Fruit fly (Drosophila melanogaster) whole organism, adult: ENCODE results near the gene CG12420.

Source experiments
- CG11617 ChIP-seq: fragments of 200-800 bp; sonication (Bioruptor generic); optimal IDR thresholded peaks from 2 replicates; lab custom pipeline; 2017; ENCODE audit warnings: mild to moderate bottlenecking, missing biosample characterization, missing genetic modification reagents, missing genetic modification characterization
- CG12768 ChIP-seq: fragments of 200-800 bp; sonication (Bioruptor generic); optimal IDR thresholded peaks from 2 replicates; lab custom pipeline; 2017; ENCODE audit warnings: missing biosample characterization, missing genetic modification characterization, mild to moderate bottlenecking, moderate library complexity, missing genetic modification reagents
- CG1620 ChIP-seq: fragments of 200-800 bp; sonication (Bioruptor generic); optimal IDR thresholded peaks from 2 replicates; lab custom pipeline; 2016; ENCODE audit warnings: missing biosample characterization, missing genetic modification characterization
- CG33017 ChIP-seq: fragments of 200-800 bp; sonication (Bioruptor generic); optimal IDR thresholded peaks from 2 replicates; lab custom pipeline; 2018; ENCODE audit warnings: missing biosample characterization, mild to moderate bottlenecking, missing genetic modification characterization, moderate library complexity
- CG5204 ChIP-seq: fragments of 200-800 bp; sonication (Bioruptor generic); optimal IDR thresholded peaks from 2 replicates; lab custom pipeline; 2016; ENCODE audit warnings: missing biosample characterization, missing genetic modification characterization
- CG7045 ChIP-seq: fragments of 200-800 bp; sonication (Bioruptor generic); optimal IDR thresholded peaks from 2 replicates; lab custom pipeline; 2017; ENCODE audit warnings: missing biosample characterization, mild to moderate bottlenecking, missing genetic modification characterization
- CG7101 ChIP-seq: fragments of 200-800 bp; sonication (Bioruptor generic); optimal IDR thresholded peaks from 2 replicates; lab custom pipeline; 2018; ENCODE audit warnings: missing biosample characterization, mild to moderate bottlenecking, missing genetic modification characterization, moderate library complexity
- Clk ChIP-seq: fragments of 200-800 bp; sonication (Bioruptor generic); optimal IDR thresholded peaks from 2 replicates; lab custom pipeline; 2017; ENCODE audit warnings: missing biosample characterization, missing genetic modification characterization
- Hr96 ChIP-seq: fragments of 200-800 bp; sonication (Bioruptor generic); optimal IDR thresholded peaks from 2 replicates; lab custom pipeline; 2016; ENCODE audit warnings: missing biosample characterization, missing genetic modification characterization
- Mnt ChIP-seq: fragments of 200-800 bp; sonication (Bioruptor generic); optimal IDR thresholded peaks from 2 replicates; lab custom pipeline; 2016; ENCODE audit warnings: missing biosample characterization, mild to moderate bottlenecking, missing genetic modification characterization
- bab1 ChIP-seq: fragments of 200-800 bp; sonication (Bioruptor generic); optimal IDR thresholded peaks from 3 replicates; lab custom pipeline; 2019; ENCODE audit warnings: missing biosample characterization, mild to moderate bottlenecking, missing genetic modification characterization, moderate library complexity
- cnc ChIP-seq, 2 experiments: fragments of >200 bp; optimal IDR thresholded peaks; 2 replicates each; lab custom pipeline; 2017
- pad ChIP-seq: fragments of 200-800 bp; sonication (Bioruptor generic); optimal IDR thresholded peaks from 3 replicates; lab custom pipeline; 2017; ENCODE audit warnings: missing biosample characterization, missing genetic modification characterization, mild to moderate bottlenecking, moderate library complexity, missing genetic modification reagents

- no peak for TF ChIP-seq CG33017
- no peak for TF ChIP-seq pad
- no peak for TF ChIP-seq cnc (optimal IDR thresholded peaks at IDR 0.05; lab: Kevin White, UChicago)
- TF ChIP-seq bab1 (GFP tag; lab: Kevin White, UChicago): no peak
- no peak for TF ChIP-seq Hr96
- TF ChIP-seq CG11617 (GFP tag; lab: Kevin White, UChicago): no peak
- TF ChIP-seq CG7101 (tag; lab: Kevin White, UChicago): no peak
- TF ChIP-seq CG7045: no peak
- TF ChIP-seq CG12768 (GFP tag; lab: Kevin White, UChicago): no peak
- TF ChIP-seq CG1620 (GFP tag; lab: Kevin White, UChicago): no peak
- TF ChIP-seq CG5204 (GFP tag; lab: Kevin White, UChicago): no peak
- TF ChIP-seq Clk: no peak
- no peak for TF ChIP-seq Mnt (GFP tag; lab: Kevin White, UChicago)
Observed at dm6 chr3R:10264601-10265421, 42.3 kb downstream of the CG12420 start.
